Worm (Caenorhabditis elegans) whole organism, young adult: ENCODE results near the gene fbxa-139.

Experiments
- Y53F4B.3 ChIP-seq: fragments of 200-800 bp; sonication (Bioruptor generic); IDR thresholded peaks from 2 replicates; pipeline ENCODE4 v1.3.6; 2022; ENCODE audit warnings: missing genetic modification reagents, missing genetic modification characterization, missing compliant biosample characterization
- ZK185.1 ChIP-seq: sonication (generic microtip); optimal IDR thresholded peaks from 2 replicates; lab custom pipeline; 2016; ENCODE audit warnings: mild to moderate bottlenecking, missing genetic modification characterization, missing compliant biosample characterization; ENCODE audit not compliant: poor library complexity, severe bottlenecking
- tbp1 ChIP-seq: fragments of 200-800 bp; sonication (Bioruptor generic); optimal IDR thresholded peaks from 2 replicates; lab custom pipeline; 2018; ENCODE audit warnings: mild to moderate bottlenecking, missing genetic modification characterization, missing compliant biosample characterization

ce11 chrV:15625561-15625960 lies 31.1 kb upstream of the fbxa-139 start, which contains the start of gene C55A1.11:
- TF ChIP-seq Y53F4B.3 (GFP tag; lab: Robert Waterston, UW) = no peak
- TF ChIP-seq ZK185.1 (tag; lab: Kevin White, UChicago) = no peak
- TF ChIP-seq tbp1 (GFP tag; lab: Kevin White, UChicago) = no peak
